Worm (Caenorhabditis elegans) whole organism, mixed stage, embryonic: ENCODE measurements around the gene rpc-11.

Experiments
- bed-3 ChIP-seq: fragments of 200-800 bp; sonication (Bioruptor generic); optimal IDR thresholded peaks from 3 replicates; lab custom pipeline; 2018; ENCODE audit warnings: mild to moderate bottlenecking, missing genetic modification characterization, moderate library complexity, missing compliant biosample characterization
- blmp-1 ChIP-seq: fragments of 150-350 bp; optimal IDR thresholded peaks from 2 replicates; lab custom pipeline; 2014; ENCODE audit warnings: missing biosample characterization, missing genetic modification characterization
- ceh-39 ChIP-seq: fragments of 150-350 bp; optimal IDR thresholded peaks from 2 replicates; lab custom pipeline; 2014; ENCODE audit warnings: missing biosample characterization, missing genetic modification characterization
- ceh-43 ChIP-seq: fragments of 200-800 bp; sonication (Bioruptor generic); optimal IDR thresholded peaks from 2 replicates; lab custom pipeline; 2018; ENCODE audit warnings: mild to moderate bottlenecking, missing genetic modification characterization, moderate library complexity, missing compliant biosample characterization
- cnd-1 ChIP-seq: fragments of 200-800 bp; sonication (Bioruptor generic); optimal IDR thresholded peaks from 2 replicates; lab custom pipeline; 2018; ENCODE audit warnings: mild to moderate bottlenecking, missing genetic modification characterization, missing compliant biosample characterization
- elt-1 ChIP-seq: sonication (generic microtip); optimal IDR thresholded peaks from 2 replicates; lab custom pipeline; 2017; ENCODE audit warnings: missing genetic modification characterization, mild to moderate bottlenecking, missing compliant biosample characterization, antibody characterized with exemption, moderate library complexity, borderline replicate concordance; ENCODE audit not compliant: insufficient read depth
- elt-3 ChIP-seq: fragments of 150-350 bp; optimal IDR thresholded peaks from 2 replicates; lab custom pipeline; 2014; ENCODE audit warnings: missing biosample characterization, missing genetic modification characterization
- flh-1 ChIP-seq: fragments of 200-800 bp; sonication (Bioruptor generic); optimal IDR thresholded peaks from 2 replicates; lab custom pipeline; 2018; ENCODE audit warnings: mild to moderate bottlenecking, missing genetic modification characterization, moderate library complexity, missing compliant biosample characterization
- ham-2 ChIP-seq: fragments of 200-800 bp; sonication (Bioruptor generic); optimal IDR thresholded peaks from 2 replicates; lab custom pipeline; 2018; ENCODE audit warnings: mild to moderate bottlenecking, missing genetic modification characterization, missing compliant biosample characterization
- lin-32 ChIP-seq: fragments of 200-800 bp; sonication (Bioruptor generic); optimal IDR thresholded peaks from 2 replicates; lab custom pipeline; 2018; ENCODE audit warnings: mild to moderate bottlenecking, missing genetic modification characterization, missing compliant biosample characterization
- mls-2 ChIP-seq: sonication (generic microtip); optimal IDR thresholded peaks from 2 replicates; lab custom pipeline; 2016; ENCODE audit warnings: mild to moderate bottlenecking, missing genetic modification characterization, moderate library complexity, missing compliant biosample characterization
- nhr-12 ChIP-seq: fragments of 150-350 bp; optimal IDR thresholded peaks from 2 replicates; lab custom pipeline; 2014; ENCODE audit warnings: missing biosample characterization, missing genetic modification characterization
- nhr-2 ChIP-seq: fragments of 150-350 bp; optimal IDR thresholded peaks from 2 replicates; lab custom pipeline; 2014; ENCODE audit warnings: missing biosample characterization, missing genetic modification characterization
- nhr-237 ChIP-seq: fragments of 150-350 bp; optimal IDR thresholded peaks from 2 replicates; lab custom pipeline; 2014; ENCODE audit warnings: missing biosample characterization, missing genetic modification characterization
- sem-2 ChIP-seq: fragments of 200-800 bp; sonication (Bioruptor generic); optimal IDR thresholded peaks from 2 replicates; lab custom pipeline; 2018; ENCODE audit warnings: mild to moderate bottlenecking, missing genetic modification characterization, missing compliant biosample characterization
- snpc-4 ChIP-seq: fragments of 150-350 bp; optimal IDR thresholded peaks from 2 replicates; lab custom pipeline; 2014; ENCODE audit warnings: missing biosample characterization, missing genetic modification characterization
- tbx-8 ChIP-seq: fragments of 200-800 bp; sonication (Bioruptor generic); optimal IDR thresholded peaks from 2 replicates; lab custom pipeline; 2018; ENCODE audit warnings: mild to moderate bottlenecking, missing genetic modification characterization, moderate library complexity, missing compliant biosample characterization
- unc-120 ChIP-seq: sonication (generic microtip); optimal IDR thresholded peaks from 2 replicates; lab custom pipeline; 2017; ENCODE audit warnings: missing genetic modification characterization, missing compliant biosample characterization; ENCODE audit not compliant: poor library complexity, severe bottlenecking
- unc-39 ChIP-seq: fragments of 150-350 bp; optimal IDR thresholded peaks from 2 replicates; lab custom pipeline; 2014; ENCODE audit warnings: missing biosample characterization, missing genetic modification characterization
- ztf-11 ChIP-seq: fragments of 150-350 bp; optimal IDR thresholded peaks from 2 replicates; lab custom pipeline; 2014; ENCODE audit warnings: missing biosample characterization, missing genetic modification characterization

rpc-11 gene

ce11 chrIV:1359125-1359524 is 50.7 kb downstream of the rpc-11 start, which contains the start of gene col-105:
Gene col-105 (minus strand): TSS chrIV:1359225.
- TF ChIP-seq blmp-1: no peak
- TF ChIP-seq lin-32: no peak
- no peak for TF ChIP-seq nhr-12 (tag; lab: Kevin White, UChicago)
- no peak for TF ChIP-seq nhr-2 (tag; lab: Kevin White, UChicago)
- no peak for TF ChIP-seq elt-1 (tag; lab: Kevin White, UChicago)
- no peak for TF ChIP-seq snpc-4 (tag; lab: Kevin White, UChicago)
- TF ChIP-seq sem-2 (GFP tag; lab: Kevin White, UChicago): no peak
- TF ChIP-seq ztf-11 (tag; lab: Kevin White, UChicago): no peak
- TF ChIP-seq cnd-1 (tag; lab: Kevin White, UChicago): no peak
- TF ChIP-seq flh-1: no peak
- no peak for TF ChIP-seq mls-2 (tag; lab: Kevin White, UChicago)
- no peak for TF ChIP-seq unc-120
- TF ChIP-seq nhr-237 (tag; lab: Kevin White, UChicago): no peak
- no peak for TF ChIP-seq tbx-8 (GFP tag; lab: Kevin White, UChicago)
- TF ChIP-seq bed-3 (GFP tag; lab: Kevin White, UChicago): no peak
- no peak for TF ChIP-seq ceh-43 (GFP tag; lab: Kevin White, UChicago)
- no peak for TF ChIP-seq ceh-39 (tag; lab: Kevin White, UChicago)
- no peak for TF ChIP-seq elt-3 (tag; lab: Kevin White, UChicago)
- no peak for TF ChIP-seq ham-2 (GFP tag; lab: Kevin White, UChicago)
- TF ChIP-seq unc-39 (tag; lab: Kevin White, UChicago): no peak
